Fruit fly (Drosophila melanogaster): ENCODE data around the gene Archease.

Archease gene

DNA sequence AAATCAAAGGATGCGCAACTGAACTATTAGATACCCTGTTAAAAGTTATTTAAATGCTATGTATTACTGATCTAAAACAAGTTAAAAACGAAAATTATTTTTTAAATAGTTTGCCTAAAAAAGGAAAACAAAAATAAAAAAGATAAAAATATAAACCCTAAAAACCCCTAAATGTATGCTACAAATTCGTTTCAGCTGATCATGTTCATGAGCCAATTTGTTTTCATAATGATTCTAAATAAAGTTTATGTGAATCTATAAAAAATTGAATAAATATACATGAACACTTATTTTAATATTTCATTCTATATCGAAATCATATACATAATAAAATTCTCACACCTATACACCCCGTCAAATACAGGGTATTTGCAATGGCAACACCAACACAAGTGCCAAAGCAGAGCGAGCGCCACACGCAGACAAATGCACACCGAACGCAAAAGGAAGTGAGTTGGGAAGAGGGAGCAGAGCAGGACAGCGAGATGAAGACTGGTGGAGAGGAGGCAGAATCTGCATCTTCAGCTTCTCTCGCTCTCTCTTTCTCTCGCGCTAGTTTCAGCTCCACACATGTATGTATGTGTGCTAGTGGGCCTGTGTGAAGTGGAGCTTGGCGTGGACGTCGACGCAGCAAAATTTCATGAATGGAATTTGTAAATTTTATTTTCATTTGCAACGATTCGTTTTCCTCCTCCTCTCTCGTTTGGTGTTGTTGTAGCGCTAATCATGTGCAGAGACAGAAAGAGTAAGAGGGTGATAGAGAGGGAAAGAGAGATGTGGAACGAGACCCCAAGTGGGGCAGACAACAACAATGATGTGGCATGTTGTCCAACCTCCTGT, 11.5 kb downstream of the Archease start (continued):
- TF ChIP-seq D19B (GFP tag; optimal IDR thresholded peaks at IDR 0.05), result peak; percentile 65
- no peak for TF ChIP-seq sob (GFP tag; IDR thresholded peaks at IDR 0.05)
- TF ChIP-seq unc-4 (GFP tag; IDR thresholded peaks at IDR 0.05; ENCODE audit: partially characterized antibody), result no peak
- peak; percentile 55 for TF ChIP-seq CG7556 (GFP tag; optimal IDR thresholded peaks at IDR 0.05)
- peak; percentile 39 for TF ChIP-seq CG8924 (tag; optimal IDR thresholded peaks at IDR 0.05)
- TF ChIP-seq CG13123 (GFP tag; optimal IDR thresholded peaks at IDR 0.05), result no peak
- no peak for TF ChIP-seq kay (GFP tag; optimal IDR thresholded peaks at IDR 0.05)
- peak; percentile 59 for TF ChIP-seq cg (GFP tag; optimal IDR thresholded peaks at IDR 0.05)
- TF ChIP-seq CG15696 (tag; optimal IDR thresholded peaks at IDR 0.05), result no peak
- TF ChIP-seq gcm (GFP tag; optimal IDR thresholded peaks at IDR 0.05), result no peak
- TF ChIP-seq exex (tag; optimal IDR thresholded peaks at IDR 0.05), result no peak
- no peak for TF ChIP-seq Ets97D (GFP tag; optimal IDR thresholded peaks at IDR 0.05)
- peak; percentile 72 for TF ChIP-seq nmo (GFP tag; optimal IDR thresholded peaks at IDR 0.05)
- TF ChIP-seq Xbp1 (GFP tag; optimal IDR thresholded peaks at IDR 0.05), result peak; percentile 6
- no peak for TF ChIP-seq her (GFP tag; optimal IDR thresholded peaks at IDR 0.05)
- no peak for TF ChIP-seq CG10147 (GFP tag; optimal IDR thresholded peaks at IDR 0.05)
- TF ChIP-seq sqz (GFP tag; optimal IDR thresholded peaks at IDR 0.05), result no peak
- peak; percentile 38 for TF ChIP-seq CG9437 (GFP tag; optimal IDR thresholded peaks at IDR 0.05)
- TF ChIP-seq CG4730 (GFP tag; IDR thresholded peaks at IDR 0.05), result no peak
- no peak for TF ChIP-seq Nf-YA (GFP tag; IDR thresholded peaks at IDR 0.05)
- no peak for TF ChIP-seq BEAF-32 (GFP tag; optimal IDR thresholded peaks at IDR 0.05)
- no peak for TF ChIP-seq btn (GFP tag; optimal IDR thresholded peaks at IDR 0.05)
- no peak for TF ChIP-seq Hmx (GFP tag; optimal IDR thresholded peaks at IDR 0.05)
- peak; percentile 32 for TF ChIP-seq ATbp (GFP tag; optimal IDR thresholded peaks at IDR 0.05)
- TF ChIP-seq CG12391 (tag; optimal IDR thresholded peaks at IDR 0.05), result peak; percentile 56
- TF ChIP-seq CG8359 (GFP tag; optimal IDR thresholded peaks at IDR 0.05; ENCODE audit: borderline replicate concordance), result no peak
- no peak for TF ChIP-seq CG8944 (GFP tag; optimal IDR thresholded peaks at IDR 0.05)
- no peak for TF ChIP-seq CG12155 (GFP tag; optimal IDR thresholded peaks at IDR 0.05)
- no peak for TF ChIP-seq CG3281 (GFP tag; optimal IDR thresholded peaks at IDR 0.05)
- no peak for TF ChIP-seq mam (GFP tag; optimal IDR thresholded peaks at IDR 0.05)
- peak; percentile 27 for TF ChIP-seq CG15601 (tag; optimal IDR thresholded peaks at IDR 0.05)
- no peak for TF ChIP-seq Dp (GFP tag; optimal IDR thresholded peaks at IDR 0.05)
- TF ChIP-seq cwo (GFP tag; optimal IDR thresholded peaks at IDR 0.05), result no peak
- no peak for TF ChIP-seq tup (GFP tag; optimal IDR thresholded peaks at IDR 0.05)
- no peak for TF ChIP-seq org-1 (GFP tag; optimal IDR thresholded peaks at IDR 0.05)
- no peak for TF ChIP-seq CG15011 (GFP tag; optimal IDR thresholded peaks at IDR 0.05)
- peak; percentile 46 for TF ChIP-seq CG1832 (GFP tag; optimal IDR thresholded peaks at IDR 0.05)
- no peak for TF ChIP-seq gce (GFP tag; IDR thresholded peaks at IDR 0.05)
- TF ChIP-seq CG2875 (GFP tag; optimal IDR thresholded peaks at IDR 0.05), result peak; percentile 6
- TF ChIP-seq Mrtf (GFP tag; IDR thresholded peaks at IDR 0.05), result no peak
- no peak for TF ChIP-seq CG9876 (GFP tag; optimal IDR thresholded peaks at IDR 0.05)
- TF ChIP-seq Stat92E (GFP tag; optimal IDR thresholded peaks at IDR 0.05), result no peak
- no peak for TF ChIP-seq CG8290 (GFP tag; optimal IDR thresholded peaks at IDR 0.05)
- TF ChIP-seq CG8290 (tag; optimal IDR thresholded peaks at IDR 0.05), result no peak
- peak; percentile 66 for TF ChIP-seq Sox102F (GFP tag; optimal IDR thresholded peaks at IDR 0.05)
- TF ChIP-seq Fer1 (GFP tag; optimal IDR thresholded peaks at IDR 0.05), result no peak
- TF ChIP-seq CG4360 (GFP tag; IDR thresholded peaks at IDR 0.05), result peak; percentile 54; the same call in 1 of the 2 replicates
- no peak for TF ChIP-seq tx (GFP tag; optimal IDR thresholded peaks at IDR 0.05)
- TF ChIP-seq CrebB (tag; optimal IDR thresholded peaks at IDR 0.05), result no peak
